Fruit fly (Drosophila melanogaster) whole organism, embryonic: ENCODE data around the gene CG4101.

ENCODE experiments used
- Aef1 ChIP-seq: fragments of 200-800 bp; sonication (Bioruptor generic); IDR thresholded peaks from 3 replicates; pipeline ENCODE4 v1.3.6; 2022; ENCODE audit warnings: missing biosample characterization, missing genetic modification characterization
- Blimp-1 ChIP-seq: fragments of 200-800 bp; sonication (Bioruptor generic); optimal IDR thresholded peaks from 3 replicates; lab custom pipeline; 2018; ENCODE audit warnings: missing biosample characterization, missing genetic modification characterization, mild to moderate bottlenecking, moderate library complexity, missing genetic modification reagents
- CG10267 ChIP-seq: fragments of 200-800 bp; sonication (Bioruptor generic); optimal IDR thresholded peaks from 2 replicates; lab custom pipeline; 2018; ENCODE audit warnings: missing biosample characterization, mild to moderate bottlenecking, missing genetic modification characterization, moderate library complexity
- CG10462 ChIP-seq: fragments of 200-800 bp; sonication (Bioruptor generic); optimal IDR thresholded peaks from 2 replicates; lab custom pipeline; 2016; ENCODE audit warnings: missing biosample characterization, missing genetic modification characterization
- CG11093 ChIP-seq: fragments of 200-800 bp; sonication (Bioruptor generic); IDR thresholded peaks from 3 replicates; pipeline ENCODE4 v1.3.6; 2022; ENCODE audit warnings: missing biosample characterization, missing genetic modification characterization
- CG11247 ChIP-seq: fragments of 200-800 bp; sonication (Bioruptor generic); IDR thresholded peaks from 2 replicates; pipeline ENCODE4 v1.3.6; 2022; ENCODE audit warnings: missing biosample characterization, missing genetic modification characterization
- CG11696 ChIP-seq: fragments of 200-800 bp; sonication (Bioruptor generic); IDR thresholded peaks from 2 replicates; pipeline ENCODE4 v1.3.6; 2022; ENCODE audit warnings: missing biosample characterization, missing genetic modification characterization
- CG12391 ChIP-seq: fragments of 200-800 bp; sonication (Bioruptor generic); optimal IDR thresholded peaks from 3 replicates; lab custom pipeline; 2018; ENCODE audit warnings: missing biosample characterization, mild to moderate bottlenecking, missing genetic modification characterization, moderate library complexity
- CG14965 ChIP-seq: fragments of 200-800 bp; sonication (Bioruptor generic); optimal IDR thresholded peaks from 2 replicates; lab custom pipeline; 2016; ENCODE audit warnings: missing biosample characterization, missing genetic modification characterization, borderline replicate concordance
- CG15011 ChIP-seq: fragments of 200-800 bp; sonication (Bioruptor generic); optimal IDR thresholded peaks from 3 replicates; lab custom pipeline; 2018; ENCODE audit warnings: missing biosample characterization, mild to moderate bottlenecking, missing genetic modification characterization
- CG15514 ChIP-seq: fragments of 200-800 bp; sonication (Bioruptor generic); optimal IDR thresholded peaks from 3 replicates; lab custom pipeline; 2017; ENCODE audit warnings: missing biosample characterization, missing genetic modification characterization, mild to moderate bottlenecking, moderate library complexity, missing genetic modification reagents
- CG17802 ChIP-seq: fragments of 200-800 bp; sonication (Bioruptor generic); optimal IDR thresholded peaks from 2 replicates; lab custom pipeline; 2018; ENCODE audit warnings: missing biosample characterization, mild to moderate bottlenecking, missing genetic modification characterization, moderate library complexity
- CG34224 ChIP-seq: fragments of 200-800 bp; sonication (Bioruptor generic); IDR thresholded peaks from 3 replicates; pipeline ENCODE4 v1.3.6; 2022; ENCODE audit warnings: missing biosample characterization, missing genetic modification characterization; ENCODE audit not compliant: partially characterized antibody
- CG43689 ChIP-seq: fragments of 200-800 bp; sonication (Bioruptor generic); IDR thresholded peaks from 2 replicates; pipeline ENCODE4 v1.3.6; 2022; ENCODE audit warnings: missing biosample characterization, missing genetic modification characterization
- CG7745 ChIP-seq: fragments of 200-800 bp; sonication (Bioruptor generic); optimal IDR thresholded peaks from 2 replicates; lab custom pipeline; 2018; ENCODE audit warnings: missing biosample characterization, mild to moderate bottlenecking, missing genetic modification characterization, moderate library complexity
- CG7839 ChIP-seq: fragments of 200-800 bp; sonication (Bioruptor generic); optimal IDR thresholded peaks from 3 replicates; lab custom pipeline; 2018; ENCODE audit warnings: missing biosample characterization, mild to moderate bottlenecking, missing genetic modification characterization, moderate library complexity
- CG8290 ChIP-seq, 3 experiments: fragments of 200-800 bp; sonication (Bioruptor generic); optimal IDR thresholded peaks; 2 replicates each; lab custom pipeline; 2016 to 2019; ENCODE audit warnings: missing biosample characterization in 3 of 3, missing genetic modification characterization in 3 of 3, mild to moderate bottlenecking in 2 of 3, moderate library complexity in 1 of 3
- CG9727 ChIP-seq: fragments of 200-800 bp; sonication (Bioruptor generic); optimal IDR thresholded peaks from 3 replicates; lab custom pipeline; 2017; ENCODE audit warnings: missing biosample characterization, mild to moderate bottlenecking, missing genetic modification characterization
- CG9876 ChIP-seq: fragments of 200-800 bp; sonication (Bioruptor generic); optimal IDR thresholded peaks from 2 replicates; lab custom pipeline; 2016; ENCODE audit warnings: missing biosample characterization, missing genetic modification characterization
- CoRest ChIP-seq: fragments of 200-800 bp; sonication (Bioruptor generic); optimal IDR thresholded peaks from 3 replicates; lab custom pipeline; 2018; ENCODE audit warnings: missing biosample characterization, mild to moderate bottlenecking, missing genetic modification characterization, moderate library complexity
- Dfd ChIP-seq, 2 experiments: fragments of >200 bp; optimal IDR thresholded peaks; 2 replicates each; lab custom pipeline; 2017; ENCODE audit warnings: missing biosample characterization in 2 of 2, missing genetic modification characterization in 2 of 2
- Ets65A ChIP-seq: fragments of 200-800 bp; sonication (Bioruptor generic); peaks from one replicate; lab custom pipeline; 2016; ENCODE audit warnings: missing biosample characterization, missing genetic modification characterization
- Ets97D ChIP-seq: fragments of 200-800 bp; sonication (Bioruptor generic); optimal IDR thresholded peaks from 3 replicates; lab custom pipeline; 2016; ENCODE audit warnings: missing biosample characterization, missing genetic modification characterization
- Hmr ChIP-seq: fragments of 200-800 bp; sonication (Bioruptor generic); optimal IDR thresholded peaks from 3 replicates; lab custom pipeline; 2017; ENCODE audit warnings: mild to moderate bottlenecking, missing biosample characterization, missing genetic modification reagents, missing genetic modification characterization
- Hr39 ChIP-seq: fragments of >200 bp; optimal IDR thresholded peaks from 2 replicates; lab custom pipeline; 2017
- Hr51 ChIP-seq, 2 experiments: fragments of 200-800 bp; sonication (Bioruptor generic); optimal IDR thresholded peaks; 2 replicates in 1 of 2; 3 replicates in 1 of 2; lab custom pipeline; 2016 to 2018; ENCODE audit warnings: missing biosample characterization in 2 of 2, missing genetic modification characterization in 2 of 2, mild to moderate bottlenecking in 1 of 2, moderate library complexity in 1 of 2
- Hsf ChIP-seq: fragments of 200-800 bp; sonication (Bioruptor generic); optimal IDR thresholded peaks from 3 replicates; lab custom pipeline; 2016; ENCODE audit warnings: missing biosample characterization, missing genetic modification characterization
- Oaz ChIP-seq: fragments of 200-800 bp; sonication (Bioruptor generic); IDR thresholded peaks from 2 replicates; pipeline ENCODE4 v1.3.6; 2022; ENCODE audit warnings: missing biosample characterization, missing genetic modification characterization
- Stat92E ChIP-seq, 3 experiments: fragments of >200 bp in 2 of 3; fragments of 200-800 bp in 1 of 3; sonication (Bioruptor generic) in 1 of 3; optimal IDR thresholded peaks; 2 replicates each; lab custom pipeline; 2017 to 2019; ENCODE audit warnings: missing biosample characterization in 3 of 3, missing genetic modification characterization in 3 of 3, mild to moderate bottlenecking in 1 of 3, moderate library complexity in 1 of 3
- ap ChIP-seq: fragments of 200-800 bp; sonication (Bioruptor generic); IDR thresholded peaks from 2 replicates; pipeline ENCODE4 v1.3.6; 2022; ENCODE audit warnings: missing biosample characterization, missing genetic modification characterization
- cg ChIP-seq: fragments of 200-800 bp; sonication (Bioruptor generic); optimal IDR thresholded peaks from 3 replicates; lab custom pipeline; 2019; ENCODE audit warnings: missing biosample characterization, mild to moderate bottlenecking, missing genetic modification characterization, moderate library complexity
- chinmo ChIP-seq: fragments of 200-800 bp; sonication (Bioruptor generic); IDR thresholded peaks from 4 replicates; pipeline ENCODE4 v1.3.6; 2022; ENCODE audit warnings: missing biosample characterization, missing genetic modification characterization; ENCODE audit not compliant: partially characterized antibody
- chm ChIP-seq: fragments of 200-800 bp; sonication (Bioruptor generic); IDR thresholded peaks from 2 replicates; pipeline ENCODE4 v1.3.6; 2022; ENCODE audit warnings: missing biosample characterization, missing genetic modification characterization
- chn ChIP-seq: fragments of 200-800 bp; sonication (Bioruptor generic); optimal IDR thresholded peaks from 2 replicates; lab custom pipeline; 2016; ENCODE audit warnings: missing biosample characterization, missing genetic modification characterization
- dysf ChIP-seq: fragments of 200-800 bp; sonication (Bioruptor generic); IDR thresholded peaks from 3 replicates; pipeline ENCODE4 v1.3.6; 2022; ENCODE audit warnings: missing biosample characterization, missing genetic modification characterization
- fru ChIP-seq: fragments of >200 bp; optimal IDR thresholded peaks from 2 replicates; lab custom pipeline; 2017
- gce ChIP-seq: fragments of 200-800 bp; sonication (Bioruptor generic); IDR thresholded peaks from 3 replicates; pipeline ENCODE4 v1.3.6; 2022; ENCODE audit warnings: missing biosample characterization, missing genetic modification characterization
- gem ChIP-seq: fragments of 200-800 bp; sonication (Bioruptor generic); optimal IDR thresholded peaks from 2 replicates; lab custom pipeline; 2019; ENCODE audit warnings: missing biosample characterization, mild to moderate bottlenecking, missing genetic modification characterization, moderate library complexity
- hth ChIP-seq: fragments of >200 bp; optimal IDR thresholded peaks from 2 replicates; lab custom pipeline; 2017; ENCODE audit warnings: inconsistent platforms
- jing ChIP-seq: fragments of 200-800 bp; sonication (Bioruptor generic); optimal IDR thresholded peaks from 2 replicates; lab custom pipeline; 2018; ENCODE audit warnings: missing biosample characterization, mild to moderate bottlenecking, missing genetic modification characterization
- ken ChIP-seq: fragments of 200-800 bp; sonication (Bioruptor generic); IDR thresholded peaks from 3 replicates; pipeline ENCODE4 v1.3.6; 2022; ENCODE audit warnings: missing biosample characterization, missing genetic modification characterization
- lov ChIP-seq, 2 experiments: fragments of 200-800 bp in 1 of 2; fragments of >200 bp in 1 of 2; sonication (Bioruptor generic) in 1 of 2; IDR thresholded peaks in 1 of 2; optimal IDR thresholded peaks in 1 of 2; 2 replicates in 1 of 2; 3 replicates in 1 of 2; pipeline versions ENCODE4 v1.3.6 to Lab custom; 2017 to 2022; ENCODE audit warnings: missing biosample characterization in 1 of 2, missing genetic modification characterization in 1 of 2
- sima ChIP-seq: fragments of 200-800 bp; sonication (Bioruptor generic); optimal IDR thresholded peaks from 2 replicates; lab custom pipeline; 2016; ENCODE audit warnings: missing biosample characterization, missing genetic modification characterization
- tll ChIP-seq, 2 experiments: fragments of 200-800 bp in 1 of 2; fragments of >200 bp in 1 of 2; sonication (Bioruptor generic) in 1 of 2; optimal IDR thresholded peaks; 2 replicates each; lab custom pipeline; 2017 to 2019; ENCODE audit warnings: missing biosample characterization in 2 of 2, missing genetic modification characterization in 2 of 2, mild to moderate bottlenecking in 1 of 2, moderate library complexity in 1 of 2
- ttk ChIP-seq: fragments of 200-800 bp; sonication (Bioruptor generic); IDR thresholded peaks from 2 replicates; pipeline ENCODE4 v2.1.2; 2022; ENCODE audit warnings: missing biosample characterization, missing genetic modification characterization
- unpg ChIP-seq: fragments of 200-800 bp; sonication (Bioruptor generic); optimal IDR thresholded peaks from 3 replicates; lab custom pipeline; 2018; ENCODE audit warnings: missing biosample characterization, mild to moderate bottlenecking, missing genetic modification characterization, moderate library complexity
- vvl ChIP-seq: fragments of 200-800 bp; sonication (Bioruptor generic); IDR thresholded peaks from 2 replicates; pipeline ENCODE4 v1.3.6; 2022; ENCODE audit warnings: missing biosample characterization, missing genetic modification characterization
- wdn ChIP-seq: fragments of 200-800 bp; sonication (Bioruptor generic); IDR thresholded peaks from 2 replicates; pipeline ENCODE4 v1.3.6; 2022; ENCODE audit warnings: missing biosample characterization, missing genetic modification characterization
- wek ChIP-seq: fragments of 200-800 bp; sonication (Bioruptor generic); optimal IDR thresholded peaks from 3 replicates; lab custom pipeline; 2018; ENCODE audit warnings: missing biosample characterization, mild to moderate bottlenecking, missing genetic modification characterization, moderate library complexity
- z ChIP-seq: fragments of 200-800 bp; sonication (Bioruptor generic); IDR thresholded peaks from 3 replicates; pipeline ENCODE4 v1.3.6; 2022; ENCODE audit warnings: missing biosample characterization, missing genetic modification characterization

Gene CG4101

DNA sequence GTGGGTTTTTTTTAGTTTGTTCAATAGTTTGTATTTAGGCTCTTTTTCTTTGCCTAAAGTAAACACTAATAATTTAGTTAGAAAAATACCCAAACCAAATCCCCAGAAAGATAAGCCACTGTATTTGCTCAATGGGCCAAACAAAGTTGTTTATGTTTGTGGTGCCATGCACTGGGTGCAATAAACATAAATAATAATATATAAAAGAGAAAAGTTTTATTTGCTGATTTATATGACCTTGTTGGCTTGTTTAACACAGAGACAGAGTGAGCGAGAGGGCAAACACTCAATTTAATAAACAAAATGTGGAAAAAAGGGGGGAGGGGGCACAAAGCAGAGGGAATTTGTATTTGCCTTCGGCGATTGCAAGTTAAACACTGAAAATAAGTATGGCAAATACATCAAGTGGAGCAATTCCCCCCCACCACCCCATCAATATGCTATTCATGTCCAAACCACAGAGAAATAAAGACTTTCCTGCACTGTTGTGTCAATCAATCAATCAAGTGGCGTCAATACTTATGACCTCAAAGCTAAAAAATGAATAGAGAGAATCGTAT is 28.3 kb downstream of the CG4101 start (continued):
- TF ChIP-seq Dfd (GFP tag; optimal IDR thresholded peaks at IDR 0.05; lab: Kevin White, UChicago) (no peak), CG8290 (GFP tag; optimal IDR thresholded peaks at IDR 0.05; lab: Kevin White, UChicago) (peak; percentile 33), CG8290 (tag; optimal IDR thresholded peaks at IDR 0.05; lab: Kevin White, UChicago) (no peak), unpg (GFP tag; lab: Kevin White, UChicago) (peak; percentile 41), sima (GFP tag; lab: Kevin White, UChicago) (no peak), dysf (GFP tag; lab: Robert Waterston, UW) (no peak), Hmr (GFP tag; lab: Kevin White, UChicago) (no peak), Blimp-1 (GFP tag; lab: Kevin White, UChicago) (peak; percentile 54), CG12391 (tag; lab: Kevin White, UChicago) (peak; percentile 35), lov (optimal IDR thresholded peaks at IDR 0.05; lab: Kevin White, UChicago) (no peak), lov (GFP tag; IDR thresholded peaks at IDR 0.05; lab: Robert Waterston, UW) (no peak; the same call in 2 of the 3 replicates), CG15514 (GFP tag; lab: Kevin White, UChicago) (no peak), CG10267 (peak; percentile 53), tll (GFP tag; optimal IDR thresholded peaks at IDR 0.05; lab: Kevin White, UChicago) (peak in 1 of 2 experiments; percentile 8), CG34224 (GFP tag; lab: Robert Waterston, UW) (no peak), gce (GFP tag; lab: Robert Waterston, UW) (no peak), ttk (GFP tag; lab: Robert Waterston, UW) (no peak), Oaz (GFP tag; lab: Robert Waterston, UW) (no peak), Aef1 (no peak), CG7745 (tag; lab: Kevin White, UChicago) (peak; percentile 76), Ets65A (GFP tag; lab: Kevin White, UChicago) (no peak), chinmo (GFP tag; lab: Robert Waterston, UW) (no peak), Ets97D (no peak), CG17802 (no peak), CG43689 (GFP tag; lab: Robert Waterston, UW) (no peak), jing (GFP tag; lab: Kevin White, UChicago) (no peak), CG9727 (GFP tag; lab: Kevin White, UChicago) (peak; percentile 79), gem (peak; percentile 67), CG14965 (no peak), Stat92E (GFP tag; optimal IDR thresholded peaks at IDR 0.05; lab: Kevin White, UChicago) (no peak), hth (lab: Kevin White, UChicago) (no peak), CG7839 (tag; lab: Kevin White, UChicago) (peak; percentile 22), cg (GFP tag; lab: Kevin White, UChicago) (no peak), CG11093 (GFP tag; lab: Robert Waterston, UW) (no peak), wdn (GFP tag; lab: Robert Waterston, UW) (no peak), ken (GFP tag; lab: Robert Waterston, UW) (no peak), CG11247 (GFP tag; lab: Robert Waterston, UW) (no peak), chn (GFP tag; lab: Kevin White, UChicago) (no peak), ap (no peak), fru (lab: Kevin White, UChicago) (no peak), CG9876 (no peak), Hr39 (lab: Kevin White, UChicago) (no peak), CG11696 (GFP tag; lab: Robert Waterston, UW) (no peak), CG15011 (GFP tag; lab: Kevin White, UChicago) (no peak), CoRest (tag; lab: Kevin White, UChicago) (peak; percentile 31), Hsf (GFP tag; lab: Kevin White, UChicago) (no peak), z (no peak), vvl (GFP tag; lab: Robert Waterston, UW) (no peak), CG10462 (GFP tag; lab: Kevin White, UChicago) (peak; percentile 31), Hr51 (GFP tag; optimal IDR thresholded peaks at IDR 0.05; lab: Kevin White, UChicago) (no peak), wek (GFP tag; lab: Kevin White, UChicago) (peak; percentile 5), chm (GFP tag; lab: Robert Waterston, UW) (no peak)
